Fruit fly (Drosophila melanogaster) whole organism, embryonic: ENCODE results near the gene CG14868.

Experiments used
- Ada2b ChIP-seq: fragments of 200-800 bp; sonication (Bioruptor generic); IDR thresholded peaks from 2 replicates; pipeline ENCODE4 v1.3.6; 2022; ENCODE audit warnings: missing biosample characterization, missing genetic modification characterization
- Bgb ChIP-seq: fragments of 200-800 bp; sonication (Bioruptor generic); IDR thresholded peaks from 2 replicates; pipeline ENCODE4 v1.3.6; 2022; ENCODE audit warnings: missing biosample characterization, missing genetic modification characterization; ENCODE audit not compliant: partially characterized antibody
- CG10267 ChIP-seq: fragments of 200-800 bp; sonication (Bioruptor generic); optimal IDR thresholded peaks from 2 replicates; lab custom pipeline; 2018; ENCODE audit warnings: missing biosample characterization, mild to moderate bottlenecking, missing genetic modification characterization, moderate library complexity
- CG10654 ChIP-seq: fragments of 200-800 bp; sonication (Bioruptor generic); optimal IDR thresholded peaks from 2 replicates; lab custom pipeline; 2016; ENCODE audit warnings: missing biosample characterization, missing genetic modification characterization
- CG12104 ChIP-seq: fragments of 200-800 bp; sonication (Bioruptor generic); optimal IDR thresholded peaks from 3 replicates; lab custom pipeline; 2016; ENCODE audit warnings: missing biosample characterization, missing genetic modification characterization
- CG12744 ChIP-seq: fragments of 200-800 bp; sonication (Bioruptor generic); optimal IDR thresholded peaks from 2 replicates; lab custom pipeline; 2016; ENCODE audit warnings: missing biosample characterization, missing genetic modification characterization
- CG14667 ChIP-seq: fragments of 200-800 bp; sonication (Bioruptor generic); IDR thresholded peaks from 2 replicates; pipeline ENCODE4 v1.3.6; 2022; ENCODE audit warnings: missing biosample characterization, missing genetic modification characterization
- CG1529 ChIP-seq: fragments of 200-800 bp; sonication (Bioruptor generic); optimal IDR thresholded peaks from 3 replicates; lab custom pipeline; 2018; ENCODE audit warnings: missing biosample characterization, missing genetic modification characterization
- CG2678 ChIP-seq: fragments of 200-800 bp; sonication (Bioruptor generic); optimal IDR thresholded peaks from 3 replicates; lab custom pipeline; 2019; ENCODE audit warnings: missing biosample characterization, mild to moderate bottlenecking, missing genetic modification characterization, moderate library complexity
- CG31365 ChIP-seq: fragments of 200-800 bp; sonication (Bioruptor generic); optimal IDR thresholded peaks from 2 replicates; lab custom pipeline; 2018; ENCODE audit warnings: missing biosample characterization, mild to moderate bottlenecking, missing genetic modification characterization
- CG32532 ChIP-seq: fragments of 200-800 bp; sonication (Bioruptor generic); IDR thresholded peaks from 2 replicates; pipeline ENCODE4 v1.3.6; 2022; ENCODE audit warnings: missing biosample characterization, missing genetic modification characterization
- CG32767 ChIP-seq: fragments of 200-800 bp; sonication (Bioruptor generic); IDR thresholded peaks from 2 replicates; pipeline ENCODE4 v1.3.6; 2022; ENCODE audit warnings: missing biosample characterization, missing genetic modification characterization
- CG34376 ChIP-seq: fragments of 200-800 bp; sonication (Bioruptor generic); optimal IDR thresholded peaks from 2 replicates; lab custom pipeline; 2018; ENCODE audit warnings: missing biosample characterization, mild to moderate bottlenecking, missing genetic modification characterization
- CG3995 ChIP-seq: fragments of 200-800 bp; sonication (Bioruptor generic); optimal IDR thresholded peaks from 3 replicates; lab custom pipeline; 2016; ENCODE audit warnings: missing biosample characterization, missing genetic modification characterization
- CG4404 ChIP-seq: fragments of 200-800 bp; sonication (Bioruptor generic); IDR thresholded peaks from 2 replicates; pipeline ENCODE4 v1.3.6; 2022; ENCODE audit warnings: missing biosample characterization, missing genetic modification characterization
- CG4424 ChIP-seq: fragments of 200-800 bp; sonication (Bioruptor generic); optimal IDR thresholded peaks from 3 replicates; lab custom pipeline; 2016; ENCODE audit warnings: missing biosample characterization, missing genetic modification characterization
- CG4854 ChIP-seq: fragments of 200-800 bp; sonication (Bioruptor generic); optimal IDR thresholded peaks from 2 replicates; lab custom pipeline; 2016; ENCODE audit warnings: missing biosample characterization, missing genetic modification characterization, inconsistent platforms
- CG5245 ChIP-seq: fragments of 200-800 bp; sonication (Bioruptor generic); optimal IDR thresholded peaks from 3 replicates; lab custom pipeline; 2016; ENCODE audit warnings: missing biosample characterization, missing genetic modification characterization
- CG6791 ChIP-seq: fragments of 200-800 bp; sonication (Bioruptor generic); IDR thresholded peaks from 3 replicates; pipeline ENCODE4 v1.3.6; 2022; ENCODE audit warnings: missing biosample characterization, missing genetic modification characterization; ENCODE audit not compliant: partially characterized antibody
- CG8290 ChIP-seq, 3 experiments: fragments of 200-800 bp; sonication (Bioruptor generic); optimal IDR thresholded peaks; 2 replicates each; lab custom pipeline; 2016 to 2019; ENCODE audit warnings: missing biosample characterization in 3 of 3, missing genetic modification characterization in 3 of 3, mild to moderate bottlenecking in 2 of 3, moderate library complexity in 1 of 3
- Camta ChIP-seq: fragments of 200-800 bp; sonication (Bioruptor generic); optimal IDR thresholded peaks from 2 replicates; lab custom pipeline; 2016; ENCODE audit warnings: missing biosample characterization, missing genetic modification characterization
- Doc3 ChIP-seq: fragments of 200-800 bp; sonication (Bioruptor generic); IDR thresholded peaks from 3 replicates; pipeline ENCODE4 v1.3.6; 2022; ENCODE audit warnings: missing biosample characterization, missing genetic modification characterization; ENCODE audit not compliant: partially characterized antibody
- Dp ChIP-seq: fragments of 200-800 bp; sonication (Bioruptor generic); optimal IDR thresholded peaks from 2 replicates; lab custom pipeline; 2018; ENCODE audit warnings: missing biosample characterization, mild to moderate bottlenecking, missing genetic modification characterization, moderate library complexity
- Dref ChIP-seq: fragments of 200-800 bp; sonication (Bioruptor generic); IDR thresholded peaks from 2 replicates; pipeline ENCODE4 v1.3.6; 2022; ENCODE audit warnings: missing biosample characterization, missing genetic modification characterization
- Hand ChIP-seq: fragments of 200-800 bp; sonication (Bioruptor generic); optimal IDR thresholded peaks from 2 replicates; lab custom pipeline; 2017; ENCODE audit warnings: mild to moderate bottlenecking, missing biosample characterization, missing genetic modification reagents, missing genetic modification characterization
- Hey ChIP-seq: fragments of 200-800 bp; sonication (Bioruptor generic); optimal IDR thresholded peaks from 3 replicates; lab custom pipeline; 2018; ENCODE audit warnings: missing biosample characterization, mild to moderate bottlenecking, missing genetic modification characterization
- Hr78 ChIP-seq, 2 experiments: fragments of 200-800 bp in 1 of 2; fragments of >200 bp in 1 of 2; sonication (Bioruptor generic) in 1 of 2; optimal IDR thresholded peaks; 2 replicates each; lab custom pipeline; 2017 to 2019; ENCODE audit warnings: missing biosample characterization in 2 of 2, missing genetic modification characterization in 2 of 2, mild to moderate bottlenecking in 1 of 2, moderate library complexity in 1 of 2
- Med ChIP-seq: fragments of 200-800 bp; sonication (Bioruptor generic); peaks from one replicate; lab custom pipeline; 2016; ENCODE audit warnings: missing biosample characterization, missing genetic modification characterization, mild to moderate bottlenecking, inconsistent platforms, moderate library complexity
- NC2α ChIP-seq: fragments of 200-800 bp; sonication (Bioruptor generic); optimal IDR thresholded peaks from 2 replicates; lab custom pipeline; 2016; ENCODE audit warnings: missing biosample characterization, missing genetic modification characterization
- Nf-YC ChIP-seq: fragments of 200-800 bp; optimal IDR thresholded peaks from 3 replicates; lab custom pipeline; 2019; ENCODE audit warnings: missing biosample characterization, mild to moderate bottlenecking, missing genetic modification characterization, moderate library complexity
- Sry-δ ChIP-seq: fragments of 200-800 bp; sonication (Bioruptor generic); optimal IDR thresholded peaks from 2 replicates; lab custom pipeline; 2016; ENCODE audit warnings: missing biosample characterization, missing genetic modification characterization
- cato ChIP-seq: fragments of 200-800 bp; sonication (Bioruptor generic); optimal IDR thresholded peaks from 2 replicates; lab custom pipeline; 2016; ENCODE audit warnings: missing biosample characterization, missing genetic modification characterization, borderline replicate concordance
- crol ChIP-seq: fragments of 200-800 bp; sonication (Bioruptor generic); IDR thresholded peaks from 2 replicates; pipeline ENCODE4 v1.3.6; 2022; ENCODE audit warnings: missing biosample characterization, missing genetic modification characterization
- dysf ChIP-seq: fragments of 200-800 bp; sonication (Bioruptor generic); IDR thresholded peaks from 3 replicates; pipeline ENCODE4 v1.3.6; 2022; ENCODE audit warnings: missing biosample characterization, missing genetic modification characterization
- exex ChIP-seq: fragments of 200-800 bp; sonication (Bioruptor generic); optimal IDR thresholded peaks from 4 replicates; lab custom pipeline; 2018; ENCODE audit warnings: missing biosample characterization, mild to moderate bottlenecking, missing genetic modification characterization, moderate library complexity
- hbn ChIP-seq: fragments of 200-800 bp; sonication (Bioruptor generic); IDR thresholded peaks from 2 replicates; pipeline ENCODE4 v1.3.6; 2022; ENCODE audit warnings: missing biosample characterization, missing genetic modification characterization; ENCODE audit not compliant: partially characterized antibody
- hth ChIP-seq: fragments of >200 bp; optimal IDR thresholded peaks from 2 replicates; lab custom pipeline; 2017; ENCODE audit warnings: inconsistent platforms
- kah ChIP-seq: fragments of 200-800 bp; sonication (Bioruptor generic); optimal IDR thresholded peaks from 2 replicates; lab custom pipeline; 2018; ENCODE audit warnings: missing biosample characterization, mild to moderate bottlenecking, missing genetic modification characterization
- kay ChIP-seq: fragments of 200-800 bp; sonication (Bioruptor generic); optimal IDR thresholded peaks from 2 replicates; lab custom pipeline; 2016; ENCODE audit warnings: missing biosample characterization, missing genetic modification characterization
- ken ChIP-seq: fragments of 200-800 bp; sonication (Bioruptor generic); IDR thresholded peaks from 3 replicates; pipeline ENCODE4 v1.3.6; 2022; ENCODE audit warnings: missing biosample characterization, missing genetic modification characterization
- lmd ChIP-seq: fragments of 200-800 bp; sonication (Bioruptor generic); IDR thresholded peaks from 2 replicates; pipeline ENCODE4 v1.3.6; 2022; ENCODE audit warnings: missing biosample characterization, missing genetic modification characterization
- nerfin-1 ChIP-seq: fragments of 200-800 bp; sonication (Bioruptor generic); optimal IDR thresholded peaks from 3 replicates; lab custom pipeline; 2019; ENCODE audit warnings: missing biosample characterization, mild to moderate bottlenecking, missing genetic modification characterization, moderate library complexity
- pum ChIP-seq: fragments of 200-800 bp; sonication (Bioruptor generic); optimal IDR thresholded peaks from 2 replicates; lab custom pipeline; 2016; ENCODE audit warnings: missing biosample characterization, missing genetic modification characterization
- repo ChIP-seq: fragments of 200-800 bp; sonication (Bioruptor generic); optimal IDR thresholded peaks from 2 replicates; lab custom pipeline; 2016; ENCODE audit warnings: missing biosample characterization, missing genetic modification characterization
- sim ChIP-seq: fragments of 200-800 bp; sonication (Bioruptor generic); IDR thresholded peaks from 2 replicates; pipeline ENCODE4 v1.3.6; 2022; ENCODE audit warnings: missing biosample characterization, missing genetic modification characterization
- slou ChIP-seq: fragments of 200-800 bp; sonication (Bioruptor generic); optimal IDR thresholded peaks from 3 replicates; lab custom pipeline; 2016; ENCODE audit warnings: missing biosample characterization, missing genetic modification characterization
- stwl ChIP-seq: fragments of 200-800 bp; sonication (Bioruptor generic); optimal IDR thresholded peaks from 3 replicates; lab custom pipeline; 2018; ENCODE audit warnings: missing biosample characterization, mild to moderate bottlenecking, missing genetic modification characterization, moderate library complexity
- tll ChIP-seq, 2 experiments: fragments of 200-800 bp in 1 of 2; fragments of >200 bp in 1 of 2; sonication (Bioruptor generic) in 1 of 2; optimal IDR thresholded peaks; 2 replicates each; lab custom pipeline; 2017 to 2019; ENCODE audit warnings: missing biosample characterization in 2 of 2, missing genetic modification characterization in 2 of 2, mild to moderate bottlenecking in 1 of 2, moderate library complexity in 1 of 2
- trem ChIP-seq: fragments of 200-800 bp; optimal IDR thresholded peaks from 3 replicates; lab custom pipeline; 2019; ENCODE audit warnings: missing biosample characterization, mild to moderate bottlenecking, missing genetic modification characterization, moderate library complexity
- z ChIP-seq: fragments of 200-800 bp; sonication (Bioruptor generic); IDR thresholded peaks from 3 replicates; pipeline ENCODE4 v1.3.6; 2022; ENCODE audit warnings: missing biosample characterization, missing genetic modification characterization
- zfh2 ChIP-seq: fragments of 200-800 bp; sonication (Bioruptor generic); optimal IDR thresholded peaks from 2 replicates; lab custom pipeline; 2016; ENCODE audit warnings: missing biosample characterization, missing genetic modification characterization

CG14868 gene

dm6 chr3R:15374397-15374796 is 4.7 kb upstream of the CG14868 start, which contains the start of gene Rbp (continued):
- no peak for TF ChIP-seq Hand (GFP tag; lab: Kevin White, UChicago)
- TF ChIP-seq hth (lab: Kevin White, UChicago) = no peak
- no peak for TF ChIP-seq CG32767 (GFP tag; lab: Robert Waterston, UW)
- no peak for TF ChIP-seq cato (GFP tag; lab: Kevin White, UChicago)
- no peak for TF ChIP-seq kah
- TF ChIP-seq nerfin-1 (tag; lab: Kevin White, UChicago) = no peak
- no peak for TF ChIP-seq CG2678
- no peak for TF ChIP-seq repo
- TF ChIP-seq ken (GFP tag; lab: Robert Waterston, UW) = no peak
- no peak for TF ChIP-seq CG3995 (GFP tag; lab: Kevin White, UChicago)
- TF ChIP-seq slou (GFP tag; lab: Kevin White, UChicago) = no peak
- 0 out of 3 replicates have a peak, but pooled peaks have one; percentile 39 for TF ChIP-seq z (GFP tag; lab: Robert Waterston, UW)
- no peak for TF ChIP-seq CG10654 (GFP tag; lab: Kevin White, UChicago)
- no peak for TF ChIP-seq Doc3 (GFP tag; lab: Robert Waterston, UW)
- no peak for TF ChIP-seq kay
- peak; percentile 58 for TF ChIP-seq Med (GFP tag; lab: Kevin White, UChicago)
- TF ChIP-seq trem (tag; lab: Kevin White, UChicago) = no peak
- TF ChIP-seq CG32532 = no peak
- TF ChIP-seq sim (GFP tag; lab: Robert Waterston, UW) = no peak
- no peak for TF ChIP-seq CG4404 (GFP tag; lab: Robert Waterston, UW)
- TF ChIP-seq CG6791 (GFP tag; lab: Robert Waterston, UW) = no peak

DNA sequence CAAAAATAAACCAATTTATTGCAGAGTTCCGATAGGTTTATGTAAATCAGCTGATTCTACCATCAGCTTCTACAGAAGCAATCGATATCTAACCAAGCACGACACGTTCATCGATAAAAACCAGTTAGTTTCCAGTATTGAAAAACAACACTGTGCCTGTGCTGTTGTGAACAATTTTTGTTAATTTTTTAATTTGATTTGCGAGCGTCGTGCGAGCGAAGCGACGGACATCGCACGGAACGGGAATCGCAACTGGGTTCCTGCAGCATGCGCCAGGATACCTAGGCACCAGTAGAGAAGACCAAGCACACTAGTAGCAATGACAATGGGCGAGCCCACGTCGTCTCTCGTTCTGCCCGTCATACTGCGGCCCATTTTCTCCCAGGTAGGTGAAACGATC is 2.1 kb upstream of the CG14868 start, which contains the start of the genes Ccm3 and CG6136:
TSS of gene Ccm3 (plus strand) at position 125 of the 400 bp plus-strand sequence.
TSS of gene CG6136 (minus strand) at position 380 of the 400 bp plus-strand sequence.
- TF ChIP-seq CG34376 (GFP tag; lab: Kevin White, UChicago) (peak; percentile 70), dysf (peak; percentile 43; the same call in 2 of the 3 replicates), crol (no peak), CG4424 (GFP tag; lab: Kevin White, UChicago) (peak; percentile 30), NC2α (GFP tag; lab: Kevin White, UChicago) (no peak), Nf-YC (tag; lab: Kevin White, UChicago) (peak; percentile 46), CG31365 (no peak), zfh2 (peak; percentile 48), Hr78 (GFP tag; optimal IDR thresholded peaks at IDR 0.05; lab: Kevin White, UChicago) (no peak), stwl (tag; lab: Kevin White, UChicago) (peak; percentile 80), hbn (GFP tag; lab: Robert Waterston, UW) (peak; percentile 89), CG14667 (GFP tag; lab: Robert Waterston, UW) (no peak), CG1529 (GFP tag; lab: Kevin White, UChicago) (no peak), CG10267 (tag; lab: Kevin White, UChicago) (peak; percentile 99), pum (GFP tag; lab: Kevin White, UChicago) (no peak), CG4854 (peak; percentile 33), tll (GFP tag; optimal IDR thresholded peaks at IDR 0.05; lab: Kevin White, UChicago) (no peak), Dref (GFP tag; lab: Robert Waterston, UW) (peak; percentile 97), exex (peak; percentile 43), lmd (GFP tag; lab: Robert Waterston, UW) (peak; percentile 16; the same call in 1 of the 2 replicates), hth (lab: Kevin White, UChicago) (no peak), Sry-δ (GFP tag; lab: Kevin White, UChicago) (peak; percentile 80), Camta (GFP tag; lab: Kevin White, UChicago) (no peak), Ada2b (GFP tag; lab: Robert Waterston, UW) (no peak), CG8290 (GFP tag; optimal IDR thresholded peaks at IDR 0.05; lab: Kevin White, UChicago) (no peak), CG8290 (tag; optimal IDR thresholded peaks at IDR 0.05; lab: Kevin White, UChicago) (peak in 1 of 2 experiments; percentile 69), Dp (GFP tag; lab: Kevin White, UChicago) (peak; percentile 52), Hey (tag; lab: Kevin White, UChicago) (no peak), Bgb (GFP tag; lab: Robert Waterston, UW) (peak; percentile 96), CG12744 (GFP tag; lab: Kevin White, UChicago) (no peak), CG12104 (peak; percentile 6), CG5245 (GFP tag; lab: Kevin White, UChicago) (no peak)
